Fruit fly (Drosophila melanogaster): Measurements from ENCODE around the gene CG42717.

CG42717 gene

dm6 chr3L:16021064-16021683 lies 11.8 kb downstream of the CG42717 start (continued):
- TF ChIP-seq CG1529 (GFP tag; optimal IDR thresholded peaks at IDR 0.05) (no peak), CG10959 (GFP tag; IDR thresholded peaks at IDR 0.05) (peak; percentile 74), Elba2 (GFP tag; optimal IDR thresholded peaks at IDR 0.05) (peak; percentile 32), CG2199 (GFP tag; IDR thresholded peaks at IDR 0.05) (no peak), CG31365 (tag; optimal IDR thresholded peaks at IDR 0.05) (no peak), kni (GFP tag; optimal IDR thresholded peaks at IDR 0.05) (peak; percentile 39), ara (GFP tag; IDR thresholded peaks at IDR 0.05) (peak; percentile 78), Adf1 (GFP tag; IDR thresholded peaks at IDR 0.05) (no peak), CG8281 (tag; optimal IDR thresholded peaks at IDR 0.05) (no peak), lola (GFP tag; optimal IDR thresholded peaks at IDR 0.05) (peak in 1 of 3 experiments; percentile 80), HLHmδ (GFP tag; optimal IDR thresholded peaks at IDR 0.05) (no peak), CG3838 (GFP tag; optimal IDR thresholded peaks at IDR 0.05) (no peak), hbn (GFP tag; IDR thresholded peaks at IDR 0.05; ENCODE audit: partially characterized antibody) (no peak), Dll (GFP tag; IDR thresholded peaks at IDR 0.05; ENCODE audit: partially characterized antibody) (no peak), otp (GFP tag; IDR thresholded peaks at IDR 0.05) (peak; percentile 36; the same call in 1 of the 3 replicates), pfk (GFP tag; optimal IDR thresholded peaks at IDR 0.05) (no peak), lab (GFP tag; optimal IDR thresholded peaks at IDR 0.05) (no peak), BtbVII (GFP tag; optimal IDR thresholded peaks at IDR 0.05) (no peak), CG12769 (tag; optimal IDR thresholded peaks at IDR 0.05) (peak; percentile 17), gfzf (GFP tag; optimal IDR thresholded peaks at IDR 0.05) (no peak), sob (GFP tag; IDR thresholded peaks at IDR 0.05) (no peak), dpn (GFP tag; optimal IDR thresholded peaks at IDR 0.05) (peak; percentile 26 to 32), CG14014 (GFP tag; IDR thresholded peaks at IDR 0.05) (no peak), CG11723 (GFP tag; optimal IDR thresholded peaks at IDR 0.05) (no peak), CG18619 (GFP tag; optimal IDR thresholded peaks at IDR 0.05) (peak; percentile 12), Sox100B (GFP tag; optimal IDR thresholded peaks at IDR 0.05) (peak; percentile 29), amos (GFP tag; IDR thresholded peaks at IDR 0.05; ENCODE audit: partially characterized antibody) (no peak), tna (GFP tag; IDR thresholded peaks at IDR 0.05; ENCODE audit: partially characterized antibody) (no peak), fd64A (GFP tag; optimal IDR thresholded peaks at IDR 0.05) (no peak), lilli (GFP tag; optimal IDR thresholded peaks at IDR 0.05) (peak; percentile 36), ac (GFP tag; optimal IDR thresholded peaks at IDR 0.05) (peak; percentile 69), CG34224 (GFP tag; IDR thresholded peaks at IDR 0.05; ENCODE audit: partially characterized antibody) (no peak), Meics (GFP tag; optimal IDR thresholded peaks at IDR 0.05) (no peak), NFAT (GFP tag; IDR thresholded peaks at IDR 0.05) (no peak), Sin3A (optimal IDR thresholded peaks at IDR 0.05) (no peak), CG15514 (GFP tag; optimal IDR thresholded peaks at IDR 0.05) (no peak), Oaz (GFP tag; IDR thresholded peaks at IDR 0.05) (no peak), CG12299 (tag; optimal IDR thresholded peaks at IDR 0.05) (no peak), CG15011 (GFP tag; optimal IDR thresholded peaks at IDR 0.05) (no peak), ems (GFP tag; optimal IDR thresholded peaks at IDR 0.05) (no peak), Pdp1 (GFP tag; optimal IDR thresholded peaks at IDR 0.05) (peak; percentile 39 to 73), gcm (GFP tag; optimal IDR thresholded peaks at IDR 0.05) (peak; percentile 50), slp2 (GFP tag; optimal IDR thresholded peaks at IDR 0.05) (peak; percentile 41), maf-S (GFP tag; optimal IDR thresholded peaks at IDR 0.05) (peak; percentile 38), CHES-1-like (GFP tag; optimal IDR thresholded peaks at IDR 0.05) (peak; percentile 22), CG16815 (GFP tag; optimal IDR thresholded peaks at IDR 0.05) (peak; percentile 66), schlank (tag; optimal IDR thresholded peaks at IDR 0.05) (no peak), CG17612 (GFP tag; IDR thresholded peaks at IDR 0.05) (no peak), CG31441 (GFP tag; IDR thresholded peaks at IDR 0.05) (peak; percentile 68), org-1 (GFP tag; optimal IDR thresholded peaks at IDR 0.05) (peak; percentile 17)

All from whole organism, embryonic.